Fruit fly (Drosophila melanogaster) whole organism, embryonic: Measurements from ENCODE around the gene MICAL-like.

Source experiments
- Atf-2 ChIP-seq: fragments of 200-800 bp; sonication (Bioruptor generic); optimal IDR thresholded peaks from 2 replicates; lab custom pipeline; 2016; ENCODE audit warnings: missing biosample characterization, missing genetic modification characterization
- B-H1 ChIP-seq: fragments of 200-800 bp; sonication (Bioruptor generic); IDR thresholded peaks from 3 replicates; pipeline ENCODE4 v1.3.6; 2022; ENCODE audit warnings: missing biosample characterization, missing genetic modification characterization
- CG1024 ChIP-seq: fragments of 200-800 bp; sonication (Bioruptor generic); IDR thresholded peaks from 2 replicates; pipeline ENCODE4 v1.3.6; 2022; ENCODE audit warnings: missing biosample characterization, missing genetic modification characterization
- CG11247 ChIP-seq: fragments of 200-800 bp; sonication (Bioruptor generic); IDR thresholded peaks from 2 replicates; pipeline ENCODE4 v1.3.6; 2022; ENCODE audit warnings: missing biosample characterization, missing genetic modification characterization
- CG13296 ChIP-seq: fragments of 200-800 bp; sonication (Bioruptor generic); optimal IDR thresholded peaks from 3 replicates; lab custom pipeline; 2018; ENCODE audit warnings: missing biosample characterization, mild to moderate bottlenecking, missing genetic modification characterization
- CG15011 ChIP-seq: fragments of 200-800 bp; sonication (Bioruptor generic); optimal IDR thresholded peaks from 3 replicates; lab custom pipeline; 2018; ENCODE audit warnings: missing biosample characterization, mild to moderate bottlenecking, missing genetic modification characterization
- CG15479 ChIP-seq: fragments of 200-800 bp; sonication (Bioruptor generic); optimal IDR thresholded peaks from 3 replicates; lab custom pipeline; 2019; ENCODE audit warnings: missing biosample characterization, mild to moderate bottlenecking, missing genetic modification characterization, moderate library complexity
- CG15514 ChIP-seq: fragments of 200-800 bp; sonication (Bioruptor generic); optimal IDR thresholded peaks from 3 replicates; lab custom pipeline; 2017; ENCODE audit warnings: missing biosample characterization, missing genetic modification characterization, mild to moderate bottlenecking, moderate library complexity, missing genetic modification reagents
- CG16863 ChIP-seq: fragments of 200-800 bp; sonication (Bioruptor generic); optimal IDR thresholded peaks from 3 replicates; lab custom pipeline; 2016; ENCODE audit warnings: missing biosample characterization, missing genetic modification characterization
- CG17328 ChIP-seq: fragments of 200-800 bp; sonication (Bioruptor generic); IDR thresholded peaks from 2 replicates; pipeline ENCODE4 v1.3.6; 2022; ENCODE audit warnings: missing biosample characterization, missing genetic modification characterization
- CG3726 ChIP-seq: fragments of 200-800 bp; sonication (Bioruptor generic); IDR thresholded peaks from 3 replicates; pipeline ENCODE4, ENCODE4 v1.3.6; 2022; ENCODE audit warnings: missing biosample characterization, missing genetic modification characterization
- CG4854 ChIP-seq: fragments of 200-800 bp; sonication (Bioruptor generic); optimal IDR thresholded peaks from 2 replicates; lab custom pipeline; 2016; ENCODE audit warnings: missing biosample characterization, missing genetic modification characterization, inconsistent platforms
- CG6791 ChIP-seq: fragments of 200-800 bp; sonication (Bioruptor generic); IDR thresholded peaks from 3 replicates; pipeline ENCODE4 v1.3.6; 2022; ENCODE audit warnings: missing biosample characterization, missing genetic modification characterization; ENCODE audit not compliant: partially characterized antibody
- CG9437 ChIP-seq: fragments of 200-800 bp; sonication (Bioruptor generic); optimal IDR thresholded peaks from 2 replicates; lab custom pipeline; 2018; ENCODE audit warnings: missing biosample characterization, mild to moderate bottlenecking, missing genetic modification characterization
- CG9932 ChIP-seq: fragments of 200-800 bp; sonication (Bioruptor generic); IDR thresholded peaks from 2 replicates; pipeline ENCODE4 v1.3.6; 2022; ENCODE audit warnings: missing biosample characterization, missing genetic modification characterization
- CTCF ChIP-seq: fragments of 200-800 bp; sonication (Bioruptor generic); optimal IDR thresholded peaks from 2 replicates; lab custom pipeline; 2017; ENCODE audit warnings: missing biosample characterization, mild to moderate bottlenecking, missing genetic modification characterization, moderate library complexity
- Chrac-16 ChIP-seq: fragments of 200-800 bp; sonication (Bioruptor generic); optimal IDR thresholded peaks from 3 replicates; lab custom pipeline; 2016; ENCODE audit warnings: missing biosample characterization, missing genetic modification characterization
- Deaf1 ChIP-seq: fragments of 200-800 bp; optimal IDR thresholded peaks from 3 replicates; lab custom pipeline; 2019; ENCODE audit warnings: missing biosample characterization, mild to moderate bottlenecking, missing genetic modification characterization, moderate library complexity
- Dp ChIP-seq: fragments of 200-800 bp; sonication (Bioruptor generic); optimal IDR thresholded peaks from 2 replicates; lab custom pipeline; 2018; ENCODE audit warnings: missing biosample characterization, mild to moderate bottlenecking, missing genetic modification characterization, moderate library complexity
- HmgZ ChIP-seq: fragments of 200-800 bp; sonication (Bioruptor generic); optimal IDR thresholded peaks from 2 replicates; lab custom pipeline; 2018; ENCODE audit warnings: missing biosample characterization, mild to moderate bottlenecking, missing genetic modification characterization
- Hr51 ChIP-seq, 2 experiments: fragments of 200-800 bp; sonication (Bioruptor generic); optimal IDR thresholded peaks; 2 replicates in 1 of 2; 3 replicates in 1 of 2; lab custom pipeline; 2016 to 2018; ENCODE audit warnings: missing biosample characterization in 2 of 2, missing genetic modification characterization in 2 of 2, mild to moderate bottlenecking in 1 of 2, moderate library complexity in 1 of 2
- Hsf ChIP-seq: fragments of 200-800 bp; sonication (Bioruptor generic); optimal IDR thresholded peaks from 3 replicates; lab custom pipeline; 2016; ENCODE audit warnings: missing biosample characterization, missing genetic modification characterization
- NfI ChIP-seq: fragments of 200-800 bp; sonication (Bioruptor generic); optimal IDR thresholded peaks from 3 replicates; lab custom pipeline; 2018; ENCODE audit warnings: missing biosample characterization, mild to moderate bottlenecking, missing genetic modification characterization, moderate library complexity
- Oaz ChIP-seq: fragments of 200-800 bp; sonication (Bioruptor generic); IDR thresholded peaks from 2 replicates; pipeline ENCODE4 v1.3.6; 2022; ENCODE audit warnings: missing biosample characterization, missing genetic modification characterization
- Ravus ChIP-seq: fragments of 200-800 bp; sonication (Bioruptor generic); IDR thresholded peaks from 2 replicates; pipeline ENCODE4 v1.3.6; 2022; ENCODE audit warnings: missing biosample characterization, missing genetic modification characterization
- Six4 ChIP-seq: fragments of 200-800 bp; sonication (Bioruptor generic); optimal IDR thresholded peaks from 2 replicates; lab custom pipeline; 2016; ENCODE audit warnings: missing biosample characterization, missing genetic modification characterization
- TFAM ChIP-seq: fragments of 200-800 bp; sonication (Bioruptor generic); optimal IDR thresholded peaks from 2 replicates; lab custom pipeline; 2017; ENCODE audit warnings: missing biosample characterization, missing genetic modification characterization, inconsistent platforms
- Trl ChIP-seq, 3 experiments: fragments of >200 bp in 2 of 3; fragments of 200-800 bp in 1 of 3; sonication (Bioruptor generic) in 1 of 3; optimal IDR thresholded peaks; 2 replicates in 1 of 3; 3 replicates in 2 of 3; lab custom pipeline; 2016 to 2017; ENCODE audit warnings: missing biosample characterization in 1 of 3, missing genetic modification characterization in 1 of 3
- Usf ChIP-seq: fragments of 200-800 bp; sonication (Bioruptor generic); optimal IDR thresholded peaks from 2 replicates; lab custom pipeline; 2017; ENCODE audit warnings: missing genotype, missing biosample characterization, missing genetic modification characterization
- aop ChIP-seq: fragments of 200-800 bp; sonication (Bioruptor generic); IDR thresholded peaks from 2 replicates; pipeline ENCODE4 v1.3.6; 2022; ENCODE audit warnings: missing biosample characterization, missing genetic modification characterization
- ato ChIP-seq: fragments of 200-800 bp; sonication (Bioruptor generic); IDR thresholded peaks from 2 replicates; pipeline ENCODE4 v1.3.6; 2022; ENCODE audit warnings: missing biosample characterization, missing genetic modification characterization; ENCODE audit not compliant: partially characterized antibody
- bowl ChIP-seq: fragments of 200-800 bp; sonication (Bioruptor generic); IDR thresholded peaks from 2 replicates; pipeline ENCODE4 v1.3.6; 2022; ENCODE audit warnings: missing biosample characterization, missing genetic modification characterization
- bsh ChIP-seq, 2 experiments: fragments of 200-800 bp; sonication (Bioruptor generic); optimal IDR thresholded peaks; 2 replicates each; lab custom pipeline; 2017 to 2018; ENCODE audit warnings: mild to moderate bottlenecking in 2 of 2, missing biosample characterization in 2 of 2, missing genetic modification characterization in 2 of 2, moderate library complexity in 1 of 2
- da ChIP-seq: fragments of 200-800 bp; sonication (Bioruptor generic); optimal IDR thresholded peaks from 2 replicates; lab custom pipeline; 2016; ENCODE audit warnings: missing biosample characterization, missing genetic modification characterization
- dati ChIP-seq: fragments of 200-800 bp; sonication (Bioruptor generic); IDR thresholded peaks from 2 replicates; pipeline ENCODE4 v1.3.6; 2022; ENCODE audit warnings: missing biosample characterization, missing genetic modification characterization
- eve ChIP-seq, 2 experiments: fragments of >200 bp; optimal IDR thresholded peaks; 2 replicates each; lab custom pipeline; 2017; ENCODE audit warnings: missing biosample characterization in 2 of 2, missing genetic modification characterization in 2 of 2
- ham ChIP-seq: fragments of 200-800 bp; sonication (Bioruptor generic); IDR thresholded peaks from 2 replicates; pipeline ENCODE4 v1.3.6; 2022; ENCODE audit warnings: missing biosample characterization, missing genetic modification characterization
- hbn ChIP-seq: fragments of 200-800 bp; sonication (Bioruptor generic); IDR thresholded peaks from 2 replicates; pipeline ENCODE4 v1.3.6; 2022; ENCODE audit warnings: missing biosample characterization, missing genetic modification characterization; ENCODE audit not compliant: partially characterized antibody
- jing ChIP-seq: fragments of 200-800 bp; sonication (Bioruptor generic); optimal IDR thresholded peaks from 2 replicates; lab custom pipeline; 2018; ENCODE audit warnings: missing biosample characterization, mild to moderate bottlenecking, missing genetic modification characterization
- kah ChIP-seq: fragments of 200-800 bp; sonication (Bioruptor generic); optimal IDR thresholded peaks from 2 replicates; lab custom pipeline; 2018; ENCODE audit warnings: missing biosample characterization, mild to moderate bottlenecking, missing genetic modification characterization
- lov ChIP-seq, 2 experiments: fragments of 200-800 bp in 1 of 2; fragments of >200 bp in 1 of 2; sonication (Bioruptor generic) in 1 of 2; IDR thresholded peaks in 1 of 2; optimal IDR thresholded peaks in 1 of 2; 2 replicates in 1 of 2; 3 replicates in 1 of 2; pipeline versions ENCODE4 v1.3.6 to Lab custom; 2017 to 2022; ENCODE audit warnings: missing biosample characterization in 1 of 2, missing genetic modification characterization in 1 of 2
- luna ChIP-seq: fragments of 200-800 bp; sonication (Bioruptor generic); optimal IDR thresholded peaks from 2 replicates; lab custom pipeline; 2016; ENCODE audit warnings: missing biosample characterization, missing genetic modification characterization
- nerfin-1 ChIP-seq: fragments of 200-800 bp; sonication (Bioruptor generic); optimal IDR thresholded peaks from 3 replicates; lab custom pipeline; 2019; ENCODE audit warnings: missing biosample characterization, mild to moderate bottlenecking, missing genetic modification characterization, moderate library complexity
- nom ChIP-seq: fragments of 200-800 bp; sonication (Bioruptor generic); optimal IDR thresholded peaks from 2 replicates; lab custom pipeline; 2017; ENCODE audit warnings: missing biosample characterization, missing genetic modification characterization, mild to moderate bottlenecking, moderate library complexity, missing genetic modification reagents
- pum ChIP-seq: fragments of 200-800 bp; sonication (Bioruptor generic); optimal IDR thresholded peaks from 2 replicates; lab custom pipeline; 2016; ENCODE audit warnings: missing biosample characterization, missing genetic modification characterization
- rib ChIP-seq: fragments of 200-800 bp; sonication (Bioruptor generic); IDR thresholded peaks from 2 replicates; pipeline ENCODE4 v1.3.6; 2022; ENCODE audit warnings: missing biosample characterization, missing genetic modification characterization
- trem ChIP-seq: fragments of 200-800 bp; optimal IDR thresholded peaks from 3 replicates; lab custom pipeline; 2019; ENCODE audit warnings: missing biosample characterization, mild to moderate bottlenecking, missing genetic modification characterization, moderate library complexity
- unc-4 ChIP-seq: fragments of 200-800 bp; sonication (Bioruptor generic); IDR thresholded peaks from 2 replicates; pipeline ENCODE4 v1.3.6; 2022; ENCODE audit warnings: missing biosample characterization, missing genetic modification characterization; ENCODE audit not compliant: partially characterized antibody
- vfl ChIP-seq: fragments of 200-800 bp; sonication (Bioruptor generic); optimal IDR thresholded peaks from 2 replicates; lab custom pipeline; 2016; ENCODE audit warnings: missing biosample characterization, missing genetic modification characterization
- vnd ChIP-seq: fragments of 200-800 bp; sonication (Bioruptor generic); IDR thresholded peaks from 3 replicates; pipeline ENCODE4 v1.3.6; 2022; ENCODE audit warnings: missing biosample characterization, missing genetic modification characterization; ENCODE audit not compliant: partially characterized antibody

The MICAL-like gene

DNA sequence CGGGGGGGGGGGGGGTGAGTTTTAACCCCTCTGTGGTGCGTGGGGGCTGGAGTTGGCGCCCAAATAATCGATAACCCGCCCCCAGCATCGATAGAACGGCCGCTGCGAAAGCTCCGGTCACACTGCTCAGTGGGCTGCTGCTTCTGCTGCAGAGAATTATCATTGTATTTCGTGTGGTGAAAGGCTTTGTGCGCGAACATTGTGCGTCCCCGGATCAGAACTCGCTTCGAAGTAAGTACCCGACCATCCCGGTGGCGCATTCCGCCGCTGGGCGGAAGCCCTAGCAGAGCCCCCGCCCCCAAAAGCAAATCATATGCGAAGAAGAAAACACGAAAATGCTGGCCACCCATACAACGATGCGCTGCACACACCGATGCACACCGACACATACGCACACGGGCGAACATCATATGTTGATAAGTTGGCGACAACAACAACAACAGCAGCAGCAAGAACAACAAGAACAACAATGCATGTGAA lies 29.2 kb upstream of the MICAL-like start, which contains the start of gene Syx13 (continued):
- TF ChIP-seq Six4 (GFP tag; lab: Kevin White, UChicago) (no peak), CG9932 (GFP tag; lab: Robert Waterston, UW) (no peak; the same call in 1 of the 2 replicates), CTCF (GFP tag; lab: Kevin White, UChicago) (peak; percentile 20), Oaz (GFP tag; lab: Robert Waterston, UW) (no peak), ato (GFP tag; lab: Robert Waterston, UW) (peak; percentile 69), bowl (GFP tag; lab: Robert Waterston, UW) (no peak), vfl (GFP tag; lab: Kevin White, UChicago) (no peak), Atf-2 (no peak), da (no peak), CG15011 (GFP tag; lab: Kevin White, UChicago) (no peak), dati (GFP tag; lab: Robert Waterston, UW) (no peak), TFAM (no peak), nom (GFP tag; lab: Kevin White, UChicago) (peak; percentile 26), CG13296 (GFP tag; lab: Kevin White, UChicago) (no peak), CG17328 (GFP tag; lab: Robert Waterston, UW) (no peak), pum (GFP tag; lab: Kevin White, UChicago) (no peak), nerfin-1 (tag; lab: Kevin White, UChicago) (peak; percentile 66), jing (GFP tag; lab: Kevin White, UChicago) (no peak), CG6791 (GFP tag; lab: Robert Waterston, UW) (peak; percentile 73), vnd (GFP tag; lab: Robert Waterston, UW) (peak; percentile 64), kah (GFP tag; lab: Kevin White, UChicago) (no peak), CG15479 (peak; percentile 31), CG3726 (GFP tag; lab: Robert Waterston, UW) (no peak), HmgZ (peak; percentile 69), hbn (GFP tag; lab: Robert Waterston, UW) (peak; percentile 73), Trl (optimal IDR thresholded peaks at IDR 0.05; lab: Kevin White, UChicago) (no peak), Trl (GFP tag; optimal IDR thresholded peaks at IDR 0.05; lab: Kevin White, UChicago) (no peak), CG15514 (GFP tag; lab: Kevin White, UChicago) (peak; percentile 68), CG4854 (GFP tag; lab: Kevin White, UChicago) (no peak), Ravus (no peak), bsh (GFP tag; optimal IDR thresholded peaks at IDR 0.05; lab: Kevin White, UChicago) (no peak), Usf (GFP tag; lab: Kevin White, UChicago) (no peak), luna (GFP tag; lab: Kevin White, UChicago) (no peak), CG16863 (GFP tag; lab: Kevin White, UChicago) (no peak), CG11247 (GFP tag; lab: Robert Waterston, UW) (no peak), aop (no peak), lov (optimal IDR thresholded peaks at IDR 0.05; lab: Kevin White, UChicago) (no peak), lov (GFP tag; IDR thresholded peaks at IDR 0.05; lab: Robert Waterston, UW) (no peak), rib (0 out of 2 replicates have a peak, but pooled peaks have one; percentile 14), eve (GFP tag; optimal IDR thresholded peaks at IDR 0.05; lab: Kevin White, UChicago) (no peak), unc-4 (GFP tag; lab: Robert Waterston, UW) (peak; percentile 78), NfI (GFP tag; lab: Kevin White, UChicago) (no peak), ham (GFP tag; lab: Robert Waterston, UW) (no peak), B-H1 (GFP tag; lab: Robert Waterston, UW) (no peak), CG9437 (GFP tag; lab: Kevin White, UChicago) (no peak), Hr51 (GFP tag; optimal IDR thresholded peaks at IDR 0.05; lab: Kevin White, UChicago) (no peak), Dp (GFP tag; lab: Kevin White, UChicago) (peak; percentile 80), CG1024 (GFP tag; lab: Robert Waterston, UW) (no peak), Chrac-16 (no peak), Deaf1 (tag; lab: Kevin White, UChicago) (peak; percentile 57), Hsf (GFP tag; lab: Kevin White, UChicago) (no peak), trem (tag; lab: Kevin White, UChicago) (peak; percentile 75)
